Comparison of ENCODE assay signal across 5 fruit fly cellular contexts in the genomic region with DNA sequence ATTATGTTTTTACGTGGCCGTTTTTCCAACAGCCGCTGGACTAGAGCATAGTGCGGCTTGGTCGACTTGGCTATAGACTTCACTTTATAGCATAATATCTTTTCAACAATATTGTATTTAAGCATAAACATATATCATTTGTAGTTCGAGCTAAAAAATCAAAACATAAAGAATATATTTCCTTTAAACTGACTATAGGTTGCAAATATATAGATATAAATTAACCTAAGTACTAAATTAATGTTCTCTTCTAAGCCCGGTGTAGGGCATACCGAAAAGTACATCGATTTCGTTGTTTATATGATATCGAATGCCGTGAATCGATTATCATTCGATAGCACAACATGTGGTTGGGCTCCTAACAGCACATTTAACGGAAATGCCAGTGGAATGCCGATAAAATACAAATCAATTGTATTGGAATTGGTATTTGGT.
A peak's percentile ranks its signal among the peaks of the same experiment; 100 is the strongest.
TF ChIP-seq lines count a peak whose summit lies in the region.

A gene (minus strand): TSS at position 54 of the 435 bp plus-strand sequence.

TF ChIP-seq in whole organism, adult, 20 proteins besides CTCF, POLR2A, EP300 and RAD21 (continued from another document):
- TF ChIP-seq Clk (GFP tag; optimal IDR thresholded peaks at IDR 0.05; lab: Kevin White, UChicago) (peak; percentile 58), CG1620 (GFP tag; optimal IDR thresholded peaks at IDR 0.05; lab: Kevin White, UChicago) (peak; percentile 58), CG12768 (GFP tag; optimal IDR thresholded peaks at IDR 0.05; lab: Kevin White, UChicago) (peak; percentile 95)

TF ChIP-seq in whole organism, embryonic, 481 proteins besides CTCF, POLR2A, EP300 and RAD21 (continued from another document and continues in another):
- TF ChIP-seq B-H2 (GFP tag; optimal IDR thresholded peaks at IDR 0.05; lab: Kevin White, UChicago) (peak; percentile 92), Xbp1 (GFP tag; optimal IDR thresholded peaks at IDR 0.05; lab: Kevin White, UChicago) (peak; percentile 98), CG17328 (GFP tag; IDR thresholded peaks at IDR 0.05; lab: Robert Waterston, UW) (peak; percentile 99), Rx (GFP tag; IDR thresholded peaks at IDR 0.05; lab: Robert Waterston, UW) (peak; percentile 98), Asciz (GFP tag; optimal IDR thresholded peaks at IDR 0.05; lab: Kevin White, UChicago) (peak; percentile 99), Meics (GFP tag; optimal IDR thresholded peaks at IDR 0.05; lab: Kevin White, UChicago) (peak; percentile 98), sr (GFP tag; IDR thresholded peaks at IDR 0.05; lab: Robert Waterston, UW) (peak; percentile 95), row (GFP tag; IDR thresholded peaks at IDR 0.05; lab: Robert Waterston, UW) (peak; percentile 100), vfl (GFP tag; optimal IDR thresholded peaks at IDR 0.05; lab: Kevin White, UChicago) (peak; percentile 92), ase (GFP tag; IDR thresholded peaks at IDR 0.05; lab: Robert Waterston, UW) (peak; percentile 99), eve (GFP tag; optimal IDR thresholded peaks at IDR 0.05; lab: Kevin White, UChicago) (no peak), CG10979 (tag; optimal IDR thresholded peaks at IDR 0.05; lab: Kevin White, UChicago) (peak; percentile 99), Stat92E (GFP tag; optimal IDR thresholded peaks at IDR 0.05; lab: Kevin White, UChicago) (peak in 1 of 3 experiments; percentile 96), exex (tag; optimal IDR thresholded peaks at IDR 0.05; lab: Kevin White, UChicago) (peak; percentile 90), Atf-2 (GFP tag; optimal IDR thresholded peaks at IDR 0.05; lab: Kevin White, UChicago) (peak; percentile 95), BEAF-32 (GFP tag; optimal IDR thresholded peaks at IDR 0.05; lab: Kevin White, UChicago) (peak; percentile 49), jumu (GFP tag; optimal IDR thresholded peaks at IDR 0.05; lab: Kevin White, UChicago) (peak; percentile 74), CG10274 (GFP tag; optimal IDR thresholded peaks at IDR 0.05; lab: Kevin White, UChicago) (peak; percentile 100), PHDP (tag; optimal IDR thresholded peaks at IDR 0.05; lab: Kevin White, UChicago) (peak; percentile 96), oc (tag; optimal IDR thresholded peaks at IDR 0.05; lab: Kevin White, UChicago) (peak; percentile 95), emc (GFP tag; optimal IDR thresholded peaks at IDR 0.05; lab: Kevin White, UChicago) (peak; percentile 58), ewg (GFP tag; optimal IDR thresholded peaks at IDR 0.05; lab: Kevin White, UChicago) (peak; percentile 88), CG16813 (GFP tag; IDR thresholded peaks at IDR 0.05; lab: Robert Waterston, UW; ENCODE audit: partially characterized antibody) (peak; percentile 59), gt (GFP tag; IDR thresholded peaks at IDR 0.05; lab: Robert Waterston, UW) (peak; percentile 96), danr (GFP tag; IDR thresholded peaks at IDR 0.05; lab: Robert Waterston, UW) (peak; percentile 97), Fer2 (tag; optimal IDR thresholded peaks at IDR 0.05; lab: Kevin White, UChicago) (peak; percentile 96), CG9876 (GFP tag; optimal IDR thresholded peaks at IDR 0.05; lab: Kevin White, UChicago) (peak; percentile 60), bab2 (GFP tag; optimal IDR thresholded peaks at IDR 0.05; lab: Kevin White, UChicago) (peak; percentile 88), CG8924 (tag; optimal IDR thresholded peaks at IDR 0.05; lab: Kevin White, UChicago) (peak; percentile 93), nerfin-1 (tag; optimal IDR thresholded peaks at IDR 0.05; lab: Kevin White, UChicago) (peak; percentile 95)

TF ChIP-seq in whole organism, prepupa, 60 proteins besides CTCF, POLR2A, EP300 and RAD21 (continued from another document and continues in another):
- TF ChIP-seq CG8632 (GFP tag; optimal IDR thresholded peaks at IDR 0.05; lab: Kevin White, UChicago) (peak; percentile 98), Eip78C (GFP tag; lab: Kevin White, UChicago) (peak; percentile 99), Eip93F (GFP tag; optimal IDR thresholded peaks at IDR 0.05; lab: Kevin White, UChicago) (no peak), net (GFP tag; optimal IDR thresholded peaks at IDR 0.05; lab: Kevin White, UChicago) (peak; percentile 97), Blimp-1 (GFP tag; optimal IDR thresholded peaks at IDR 0.05; lab: Kevin White, UChicago) (peak; percentile 90), CG15336 (GFP tag; IDR thresholded peaks at IDR 0.05; lab: Robert Waterston, UW) (peak; percentile 99), CG10669 (GFP tag; optimal IDR thresholded peaks at IDR 0.05; lab: Kevin White, UChicago) (peak; percentile 99), svp (GFP tag; lab: Kevin White, UChicago) (peak; percentile 98), Ets21C (GFP tag; optimal IDR thresholded peaks at IDR 0.05; lab: Kevin White, UChicago) (peak; percentile 84), CG32006 (GFP tag; optimal IDR thresholded peaks at IDR 0.05; lab: Kevin White, UChicago) (peak; percentile 96), lz (GFP tag; optimal IDR thresholded peaks at IDR 0.05; lab: Kevin White, UChicago) (peak; percentile 94), Lpt (GFP tag; optimal IDR thresholded peaks at IDR 0.05; lab: Kevin White, UChicago) (peak; percentile 93), fd85E (GFP tag; optimal IDR thresholded peaks at IDR 0.05; lab: Kevin White, UChicago) (peak; percentile 97), CG8319 (GFP tag; optimal IDR thresholded peaks at IDR 0.05; lab: Kevin White, UChicago) (peak; percentile 98), Hr39 (GFP tag; optimal IDR thresholded peaks at IDR 0.05; lab: Kevin White, UChicago) (peak; percentile 88), Hr38 (GFP tag; optimal IDR thresholded peaks at IDR 0.05; lab: Kevin White, UChicago) (peak; percentile 20), CG6792 (GFP tag; optimal IDR thresholded peaks at IDR 0.05; lab: Kevin White, UChicago) (peak; percentile 94), OdsH (GFP tag; optimal IDR thresholded peaks at IDR 0.05; lab: Kevin White, UChicago) (peak; percentile 97), dac (GFP tag; optimal IDR thresholded peaks at IDR 0.05; lab: Kevin White, UChicago) (peak; percentile 81), Hr4 (GFP tag; optimal IDR thresholded peaks at IDR 0.05; lab: Kevin White, UChicago) (peak; percentile 96), fd59A (GFP tag; optimal IDR thresholded peaks at IDR 0.05; lab: Kevin White, UChicago) (peak; percentile 84), spab (GFP tag; optimal IDR thresholded peaks at IDR 0.05; lab: Kevin White, UChicago) (peak; percentile 98), CG34406 (GFP tag; optimal IDR thresholded peaks at IDR 0.05; lab: Kevin White, UChicago) (peak; percentile 98), CG16779 (tag; optimal IDR thresholded peaks at IDR 0.05; lab: Kevin White, UChicago) (no peak), CG6276 (GFP tag; optimal IDR thresholded peaks at IDR 0.05; lab: Kevin White, UChicago) (peak; percentile 98), fkh (GFP tag; optimal IDR thresholded peaks at IDR 0.05; lab: Kevin White, UChicago) (peak; percentile 76), CG11294 (GFP tag; IDR thresholded peaks at IDR 0.05; lab: Robert Waterston, UW) (peak; percentile 99), CG7368 (GFP tag; optimal IDR thresholded peaks at IDR 0.05; lab: Kevin White, UChicago) (peak; percentile 99), vri (GFP tag; optimal IDR thresholded peaks at IDR 0.05; lab: Kevin White, UChicago) (no peak), Eip75B (GFP tag; optimal IDR thresholded peaks at IDR 0.05; lab: Kevin White, UChicago) (peak; percentile 92), CG3919 (GFP tag; optimal IDR thresholded peaks at IDR 0.05; lab: Kevin White, UChicago) (peak; percentile 97), cyc (GFP tag; optimal IDR thresholded peaks at IDR 0.05; lab: Kevin White, UChicago) (peak; percentile 93)

TF ChIP-seq in whole organism, pupa, 21 proteins besides CTCF, POLR2A, EP300 and RAD21 (continued from another document):
- TF ChIP-seq Pif1B (GFP tag; optimal IDR thresholded peaks at IDR 0.05; lab: Kevin White, UChicago) (peak; percentile 96), CG8301 (tag; optimal IDR thresholded peaks at IDR 0.05; lab: Kevin White, UChicago) (peak; percentile 99)

TF ChIP-seq in whole organism, wandering third instar larva, 38 proteins besides CTCF, POLR2A, EP300 and RAD21 (continued from another document):
- no peak for TF ChIP-seq Vsx2 (GFP tag; optimal IDR thresholded peaks at IDR 0.05; lab: Kevin White, UChicago; ENCODE audit: partially characterized antibody)
- TF ChIP-seq GATAd (GFP tag; optimal IDR thresholded peaks at IDR 0.05; lab: Kevin White, UChicago) = peak; percentile 77
- TF ChIP-seq CrebA (GFP tag; optimal IDR thresholded peaks at IDR 0.05; lab: Kevin White, UChicago; ENCODE audit: borderline replicate concordance) = no peak
- TF ChIP-seq sage (GFP tag; optimal IDR thresholded peaks at IDR 0.05; lab: Kevin White, UChicago) = peak; percentile 95
- TF ChIP-seq CG32264 (GFP tag; optimal IDR thresholded peaks at IDR 0.05; lab: Kevin White, UChicago) = peak; percentile 79
- peak; percentile 87 for TF ChIP-seq ey (GFP tag; optimal IDR thresholded peaks at IDR 0.05; lab: Kevin White, UChicago)
- TF ChIP-seq Sp1 (GFP tag; optimal IDR thresholded peaks at IDR 0.05; lab: Kevin White, UChicago) = peak; percentile 94
- peak; percentile 87 for TF ChIP-seq br (GFP tag; optimal IDR thresholded peaks at IDR 0.05; lab: Kevin White, UChicago)
- no peak for TF ChIP-seq brk (GFP tag; optimal IDR thresholded peaks at IDR 0.05; lab: Kevin White, UChicago)
- TF ChIP-seq HLH106 (tag; optimal IDR thresholded peaks at IDR 0.05; lab: Kevin White, UChicago) = peak; percentile 97
- peak; percentile 87 for TF ChIP-seq woc (GFP tag; optimal IDR thresholded peaks at IDR 0.05; lab: Kevin White, UChicago)
- TF ChIP-seq Jra (GFP tag; optimal IDR thresholded peaks at IDR 0.05; lab: Kevin White, UChicago) = no peak
